Fruit fly (Drosophila melanogaster) whole organism, embryonic: ENCODE measurements around the gene CG32246.

Experiments
- Ada2b ChIP-seq: fragments of 200-800 bp; sonication (Bioruptor generic); IDR thresholded peaks from 2 replicates; pipeline ENCODE4 v1.3.6; 2022; ENCODE audit warnings: missing biosample characterization, missing genetic modification characterization
- CG12299 ChIP-seq: fragments of 200-800 bp; sonication (Bioruptor generic); optimal IDR thresholded peaks from 2 replicates; lab custom pipeline; 2018; ENCODE audit warnings: missing biosample characterization, mild to moderate bottlenecking, missing genetic modification characterization
- CG14860 ChIP-seq: fragments of 200-800 bp; sonication (Bioruptor generic); IDR thresholded peaks from 3 replicates; pipeline ENCODE4 v1.3.6; 2022; ENCODE audit warnings: missing biosample characterization, missing genetic modification characterization; ENCODE audit not compliant: partially characterized antibody
- CG15696 ChIP-seq: fragments of 200-800 bp; sonication (Bioruptor generic); optimal IDR thresholded peaks from 2 replicates; lab custom pipeline; 2019; ENCODE audit warnings: missing biosample characterization, mild to moderate bottlenecking, missing genetic modification characterization, moderate library complexity
- CG1832 ChIP-seq: fragments of 200-800 bp; sonication (Bioruptor generic); optimal IDR thresholded peaks from 2 replicates; lab custom pipeline; 2017; ENCODE audit warnings: missing biosample characterization, mild to moderate bottlenecking, missing genetic modification characterization, inconsistent platforms
- CG18619 ChIP-seq: fragments of 200-800 bp; sonication (Bioruptor generic); optimal IDR thresholded peaks from 3 replicates; lab custom pipeline; 2017; ENCODE audit warnings: missing biosample characterization, mild to moderate bottlenecking, missing genetic modification characterization
- CG18764 ChIP-seq: fragments of 200-800 bp; sonication (Bioruptor generic); optimal IDR thresholded peaks from 3 replicates; lab custom pipeline; 2016; ENCODE audit warnings: missing biosample characterization, missing genetic modification characterization
- CG2712 ChIP-seq: fragments of 200-800 bp; optimal IDR thresholded peaks from 3 replicates; lab custom pipeline; 2019; ENCODE audit warnings: missing biosample characterization, mild to moderate bottlenecking, missing genetic modification characterization, moderate library complexity
- CG33557 ChIP-seq: fragments of 200-800 bp; sonication (Bioruptor generic); optimal IDR thresholded peaks from 2 replicates; lab custom pipeline; 2019; ENCODE audit warnings: missing biosample characterization, mild to moderate bottlenecking, missing genetic modification characterization, moderate library complexity
- CG3726 ChIP-seq: fragments of 200-800 bp; sonication (Bioruptor generic); IDR thresholded peaks from 3 replicates; pipeline ENCODE4, ENCODE4 v1.3.6; 2022; ENCODE audit warnings: missing biosample characterization, missing genetic modification characterization
- CG4360 ChIP-seq: fragments of 200-800 bp; sonication (Bioruptor generic); IDR thresholded peaks from 2 replicates; pipeline ENCODE4 v1.3.6; 2022; ENCODE audit warnings: missing biosample characterization, missing genetic modification characterization
- CG4404 ChIP-seq: fragments of 200-800 bp; sonication (Bioruptor generic); IDR thresholded peaks from 2 replicates; pipeline ENCODE4 v1.3.6; 2022; ENCODE audit warnings: missing biosample characterization, missing genetic modification characterization
- CG4424 ChIP-seq: fragments of 200-800 bp; sonication (Bioruptor generic); optimal IDR thresholded peaks from 3 replicates; lab custom pipeline; 2016; ENCODE audit warnings: missing biosample characterization, missing genetic modification characterization
- CG5180 ChIP-seq: fragments of 200-800 bp; sonication (Bioruptor generic); optimal IDR thresholded peaks from 3 replicates; lab custom pipeline; 2017; ENCODE audit warnings: missing biosample characterization, missing genetic modification characterization, mild to moderate bottlenecking, moderate library complexity, missing genetic modification reagents
- CG8478 ChIP-seq: fragments of >200 bp; optimal IDR thresholded peaks from 2 replicates; lab custom pipeline; 2018
- CG9727 ChIP-seq: fragments of 200-800 bp; sonication (Bioruptor generic); optimal IDR thresholded peaks from 3 replicates; lab custom pipeline; 2017; ENCODE audit warnings: missing biosample characterization, mild to moderate bottlenecking, missing genetic modification characterization
- CG9932 ChIP-seq: fragments of 200-800 bp; sonication (Bioruptor generic); IDR thresholded peaks from 2 replicates; pipeline ENCODE4 v1.3.6; 2022; ENCODE audit warnings: missing biosample characterization, missing genetic modification characterization
- Dek ChIP-seq: fragments of 200-800 bp; sonication (Bioruptor generic); optimal IDR thresholded peaks from 3 replicates; lab custom pipeline; 2019; ENCODE audit warnings: missing biosample characterization, mild to moderate bottlenecking, missing genetic modification characterization, moderate library complexity
- Doc3 ChIP-seq: fragments of 200-800 bp; sonication (Bioruptor generic); IDR thresholded peaks from 3 replicates; pipeline ENCODE4 v1.3.6; 2022; ENCODE audit warnings: missing biosample characterization, missing genetic modification characterization; ENCODE audit not compliant: partially characterized antibody
- Hr3 ChIP-seq: fragments of 200-800 bp; sonication (Bioruptor generic); optimal IDR thresholded peaks from 3 replicates; lab custom pipeline; 2016; ENCODE audit warnings: missing biosample characterization, missing genetic modification characterization
- Max ChIP-seq: fragments of 200-800 bp; sonication (Bioruptor generic); optimal IDR thresholded peaks from 2 replicates; lab custom pipeline; 2016; ENCODE audit warnings: missing biosample characterization, mild to moderate bottlenecking, missing genetic modification characterization
- NC2β ChIP-seq: fragments of 200-800 bp; sonication (Bioruptor generic); optimal IDR thresholded peaks from 2 replicates; lab custom pipeline; 2016; ENCODE audit warnings: missing biosample characterization, missing genetic modification characterization
- NfI ChIP-seq: fragments of 200-800 bp; sonication (Bioruptor generic); optimal IDR thresholded peaks from 3 replicates; lab custom pipeline; 2018; ENCODE audit warnings: missing biosample characterization, mild to moderate bottlenecking, missing genetic modification characterization, moderate library complexity
- Opbp ChIP-seq: fragments of 200-800 bp; sonication (Bioruptor generic); IDR thresholded peaks from 3 replicates; pipeline ENCODE4 v1.3.6; 2022; ENCODE audit warnings: missing biosample characterization, missing genetic modification characterization; ENCODE audit not compliant: partially characterized antibody
- Poxn ChIP-seq: fragments of 200-800 bp; sonication (Bioruptor generic); IDR thresholded peaks from 2 replicates; pipeline ENCODE4 v1.3.6; 2022; ENCODE audit warnings: missing biosample characterization, missing genetic modification characterization
- Scr ChIP-seq: fragments of 200-800 bp; sonication (Bioruptor generic); IDR thresholded peaks from 2 replicates; pipeline ENCODE4 v1.3.6; 2022; ENCODE audit warnings: missing biosample characterization, missing genetic modification characterization; ENCODE audit not compliant: partially characterized antibody
- Six4 ChIP-seq: fragments of 200-800 bp; sonication (Bioruptor generic); optimal IDR thresholded peaks from 2 replicates; lab custom pipeline; 2016; ENCODE audit warnings: missing biosample characterization, missing genetic modification characterization
- Stat92E ChIP-seq, 3 experiments: fragments of >200 bp in 2 of 3; fragments of 200-800 bp in 1 of 3; sonication (Bioruptor generic) in 1 of 3; optimal IDR thresholded peaks; 2 replicates each; lab custom pipeline; 2017 to 2019; ENCODE audit warnings: missing biosample characterization in 3 of 3, missing genetic modification characterization in 3 of 3, mild to moderate bottlenecking in 1 of 3, moderate library complexity in 1 of 3
- Vsx1 ChIP-seq: fragments of 200-800 bp; sonication (Bioruptor generic); optimal IDR thresholded peaks from 2 replicates; lab custom pipeline; 2017; ENCODE audit warnings: missing biosample characterization, mild to moderate bottlenecking, missing genetic modification characterization, missing genetic modification reagents
- ash1 ChIP-seq: fragments of 200-800 bp; sonication (Bioruptor generic); optimal IDR thresholded peaks from 2 replicates; lab custom pipeline; 2018; ENCODE audit warnings: missing biosample characterization, mild to moderate bottlenecking, missing genetic modification characterization
- chinmo ChIP-seq: fragments of 200-800 bp; sonication (Bioruptor generic); IDR thresholded peaks from 4 replicates; pipeline ENCODE4 v1.3.6; 2022; ENCODE audit warnings: missing biosample characterization, missing genetic modification characterization; ENCODE audit not compliant: partially characterized antibody
- eyg ChIP-seq: fragments of 200-800 bp; sonication (Bioruptor generic); optimal IDR thresholded peaks from 3 replicates; lab custom pipeline; 2016; ENCODE audit warnings: missing biosample characterization, missing genetic modification characterization
- fd64A ChIP-seq: fragments of 200-800 bp; sonication (Bioruptor generic); optimal IDR thresholded peaks from 3 replicates; lab custom pipeline; 2018; ENCODE audit warnings: missing biosample characterization, mild to moderate bottlenecking, missing genetic modification characterization
- gem ChIP-seq: fragments of 200-800 bp; sonication (Bioruptor generic); optimal IDR thresholded peaks from 2 replicates; lab custom pipeline; 2019; ENCODE audit warnings: missing biosample characterization, mild to moderate bottlenecking, missing genetic modification characterization, moderate library complexity
- gsb ChIP-seq: fragments of 200-800 bp; sonication (Bioruptor generic); IDR thresholded peaks from 2 replicates; pipeline ENCODE4 v1.3.6; 2022; ENCODE audit warnings: missing biosample characterization, missing genetic modification characterization
- h ChIP-seq: fragments of >200 bp; optimal IDR thresholded peaks from 2 replicates; lab custom pipeline; 2017
- insv ChIP-seq, 2 experiments: fragments of 200-800 bp; sonication (Bioruptor generic); optimal IDR thresholded peaks; 3 replicates each; lab custom pipeline; 2016 to 2018; ENCODE audit warnings: missing biosample characterization in 2 of 2, missing genetic modification characterization in 2 of 2
- onecut ChIP-seq: fragments of 200-800 bp; sonication (Bioruptor generic); IDR thresholded peaks from 2 replicates; pipeline ENCODE4 v1.3.6; 2022; ENCODE audit warnings: missing biosample characterization, missing genetic modification characterization
- pnt ChIP-seq: fragments of 200-800 bp; sonication (Bioruptor generic); optimal IDR thresholded peaks from 3 replicates; lab custom pipeline; 2016; ENCODE audit warnings: missing biosample characterization, missing genetic modification characterization
- row ChIP-seq: fragments of 200-800 bp; sonication (Bioruptor generic); IDR thresholded peaks from 3 replicates; pipeline ENCODE4 v1.3.6; 2022; ENCODE audit warnings: missing biosample characterization, missing genetic modification characterization
- sim ChIP-seq: fragments of 200-800 bp; sonication (Bioruptor generic); IDR thresholded peaks from 2 replicates; pipeline ENCODE4 v1.3.6; 2022; ENCODE audit warnings: missing biosample characterization, missing genetic modification characterization
- sob ChIP-seq: fragments of 200-800 bp; sonication (Bioruptor generic); IDR thresholded peaks from 2 replicates; pipeline ENCODE4 v1.3.6; 2022; ENCODE audit warnings: missing biosample characterization, missing genetic modification characterization
- ssp ChIP-seq: fragments of 200-800 bp; sonication (Bioruptor generic); IDR thresholded peaks from 2 replicates; pipeline ENCODE4 v1.3.6; 2022; ENCODE audit warnings: missing biosample characterization, missing genetic modification characterization
- stc ChIP-seq: fragments of 200-800 bp; sonication (Bioruptor generic); IDR thresholded peaks from 2 replicates; pipeline ENCODE4 v1.3.6; 2022; ENCODE audit warnings: missing biosample characterization, missing genetic modification characterization
- sug ChIP-seq: fragments of 200-800 bp; optimal IDR thresholded peaks from 2 replicates; lab custom pipeline; 2019; ENCODE audit warnings: missing biosample characterization, mild to moderate bottlenecking, missing genetic modification characterization, moderate library complexity
- tio ChIP-seq: fragments of 200-800 bp; sonication (Bioruptor generic); optimal IDR thresholded peaks from 2 replicates; lab custom pipeline; 2017; ENCODE audit warnings: missing biosample characterization, missing genetic modification characterization, inconsistent platforms
- ttk ChIP-seq: fragments of 200-800 bp; sonication (Bioruptor generic); IDR thresholded peaks from 2 replicates; pipeline ENCODE4 v2.1.2; 2022; ENCODE audit warnings: missing biosample characterization, missing genetic modification characterization
- twi ChIP-seq: fragments of 200-800 bp; optimal IDR thresholded peaks from 2 replicates; lab custom pipeline; 2019; ENCODE audit warnings: missing biosample characterization, mild to moderate bottlenecking, missing genetic modification characterization, moderate library complexity
- vnd ChIP-seq: fragments of 200-800 bp; sonication (Bioruptor generic); IDR thresholded peaks from 3 replicates; pipeline ENCODE4 v1.3.6; 2022; ENCODE audit warnings: missing biosample characterization, missing genetic modification characterization; ENCODE audit not compliant: partially characterized antibody
- z ChIP-seq: fragments of 200-800 bp; sonication (Bioruptor generic); IDR thresholded peaks from 3 replicates; pipeline ENCODE4 v1.3.6; 2022; ENCODE audit warnings: missing biosample characterization, missing genetic modification characterization
- zfh1 ChIP-seq: fragments of 200-800 bp; sonication (Bioruptor generic); IDR thresholded peaks from 3 replicates; pipeline ENCODE4 v1.3.6; 2022; ENCODE audit warnings: missing biosample characterization, missing genetic modification characterization

CG32246 gene

dm6 chr3L:4613083-4613482 is 7.9 kb upstream of the CG32246 start (continued):
- TF ChIP-seq Stat92E (GFP tag; optimal IDR thresholded peaks at IDR 0.05; lab: Kevin White, UChicago) (peak in 1 of 3 experiments; percentile 91), pnt (peak; percentile 76), CG18764 (GFP tag; lab: Kevin White, UChicago) (peak; percentile 94), CG3726 (GFP tag; lab: Robert Waterston, UW) (peak; percentile 92), Six4 (peak; percentile 88), CG9727 (GFP tag; lab: Kevin White, UChicago) (peak; percentile 97), gem (tag; lab: Kevin White, UChicago) (peak; percentile 95), CG2712 (peak; percentile 97), Opbp (GFP tag; lab: Robert Waterston, UW) (no peak), sug (peak; percentile 72), NfI (GFP tag; lab: Kevin White, UChicago) (peak; percentile 83), CG9932 (GFP tag; lab: Robert Waterston, UW) (peak; percentile 72), onecut (peak; percentile 96), fd64A (GFP tag; lab: Kevin White, UChicago) (peak; percentile 96), CG5180 (GFP tag; lab: Kevin White, UChicago) (peak; percentile 87), CG14860 (GFP tag; lab: Robert Waterston, UW) (no peak), Dek (tag; lab: Kevin White, UChicago) (peak; percentile 81), chinmo (GFP tag; lab: Robert Waterston, UW) (0 out of 4 replicates have a peak, but pooled peaks have one; percentile 13), CG12299 (tag; lab: Kevin White, UChicago) (peak; percentile 77), row (GFP tag; lab: Robert Waterston, UW) (peak; percentile 96), CG15696 (peak; percentile 91), stc (GFP tag; lab: Robert Waterston, UW) (peak; percentile 95), z (GFP tag; lab: Robert Waterston, UW) (peak; percentile 70; the same call in 2 of the 3 replicates), h (no peak), CG4404 (GFP tag; lab: Robert Waterston, UW) (peak; percentile 87), Poxn (0 out of 2 replicates have a peak, but pooled peaks have one; percentile 34), eyg (peak; percentile 84), Max (GFP tag; lab: Kevin White, UChicago) (peak; percentile 94), Ada2b (GFP tag; lab: Robert Waterston, UW) (peak; percentile 95), insv (GFP tag; optimal IDR thresholded peaks at IDR 0.05; lab: Kevin White, UChicago) (no peak), CG4424 (GFP tag; lab: Kevin White, UChicago) (peak; percentile 96), sob (GFP tag; lab: Robert Waterston, UW) (peak; percentile 95), CG18619 (GFP tag; lab: Kevin White, UChicago) (peak; percentile 90), Doc3 (GFP tag; lab: Robert Waterston, UW) (no peak), ttk (GFP tag; lab: Robert Waterston, UW) (peak; percentile 92), vnd (GFP tag; lab: Robert Waterston, UW) (no peak), ssp (GFP tag; lab: Robert Waterston, UW) (peak; percentile 83), Vsx1 (GFP tag; lab: Kevin White, UChicago) (peak; percentile 84), zfh1 (GFP tag; lab: Robert Waterston, UW) (peak; percentile 95), sim (GFP tag; lab: Robert Waterston, UW) (peak; percentile 90), tio (GFP tag; lab: Kevin White, UChicago) (peak; percentile 87), CG4360 (GFP tag; lab: Robert Waterston, UW) (peak; percentile 66), ash1 (GFP tag; lab: Kevin White, UChicago) (peak; percentile 64), NC2β (GFP tag; lab: Kevin White, UChicago) (peak; percentile 79), CG1832 (GFP tag; lab: Kevin White, UChicago) (no peak), Scr (GFP tag; lab: Robert Waterston, UW) (no peak), Hr3 (peak; percentile 90), CG8478 (no peak), CG33557 (GFP tag; lab: Kevin White, UChicago) (peak; percentile 89), twi (peak; percentile 80), gsb (GFP tag; lab: Robert Waterston, UW) (peak; percentile 90)
